Fruit fly (Drosophila melanogaster) whole organism, wandering third instar larva: ENCODE measurements around the gene CCT2.

ENCODE experiments used
- Dfd ChIP-seq: fragments of >200 bp; optimal IDR thresholded peaks from 2 replicates; lab custom pipeline; 2017; ENCODE audit warnings: missing biosample characterization, missing genetic modification characterization
- Myc ChIP-seq: fragments of >200 bp; optimal IDR thresholded peaks from 2 replicates; lab custom pipeline; 2017
- br ChIP-seq: fragments of 200-800 bp; sonication (Bioruptor generic); optimal IDR thresholded peaks from 2 replicates; lab custom pipeline; 2016; ENCODE audit warnings: missing biosample characterization, missing genetic modification characterization
- fru ChIP-seq: fragments of 200-800 bp; sonication (Bioruptor generic); optimal IDR thresholded peaks from 3 replicates; lab custom pipeline; 2016; ENCODE audit warnings: missing biosample characterization, mild to moderate bottlenecking, missing genetic modification characterization
- jim ChIP-seq: fragments of 175-275, 200-325 bp; sonication (Bioruptor generic); optimal IDR thresholded peaks from 2 replicates; lab custom pipeline; 2016; ENCODE audit warnings: missing biosample characterization, mild to moderate bottlenecking, missing genetic modification characterization
- lola ChIP-seq: fragments of >200 bp; optimal IDR thresholded peaks from 2 replicates; lab custom pipeline; 2017; ENCODE audit warnings: missing biosample characterization, missing genetic modification characterization

dm6 chrX:9131523-9131922 is 42.2 kb downstream of the CCT2 start:
- TF ChIP-seq Dfd (no peak), lola (GFP tag; lab: Kevin White, UChicago) (no peak), br (GFP tag; lab: Kevin White, UChicago) (no peak), fru (GFP tag; lab: Kevin White, UChicago) (no peak), jim (GFP tag; lab: Kevin White, UChicago) (no peak), Myc (lab: Kevin White, UChicago) (no peak)
